Worm (Caenorhabditis elegans): ENCODE measurements around the gene nhr-86.

DNA sequence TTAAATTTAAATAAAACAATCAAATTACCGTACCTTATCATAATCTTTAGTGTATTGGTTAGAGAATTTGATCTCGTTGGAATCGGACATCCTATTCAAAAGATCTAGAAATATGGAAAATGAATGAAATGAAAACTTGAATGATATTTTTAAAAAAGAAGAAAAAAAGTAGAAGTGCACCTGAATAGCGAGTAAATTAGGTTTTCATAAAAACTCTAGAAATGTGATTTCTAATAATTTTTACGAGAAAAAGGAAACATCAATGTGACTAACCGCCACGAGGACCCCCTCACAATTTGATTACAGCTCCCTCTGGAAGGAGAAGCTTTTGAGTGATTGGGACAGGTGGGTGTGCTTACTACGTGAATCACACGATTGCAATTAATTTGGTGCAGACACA, 20.7 kb downstream of the nhr-86 start, which contains the start of gene Y40B10A.5:
- TF ChIP-seq ama-1 (optimal IDR thresholded peaks at IDR 0.05) (no peak), elt-2 (tag; optimal IDR thresholded peaks at IDR 0.05) (no peak), ref-2 (tag; optimal IDR thresholded peaks at IDR 0.05) (no peak), fkh-10 (GFP tag; optimal IDR thresholded peaks at IDR 0.05) (no peak), rnt-1 (tag; optimal IDR thresholded peaks at IDR 0.05) (no peak)

Data from whole organism, late embryonic.